Fruit fly (Drosophila melanogaster) whole organism, adult: ENCODE measurements around the gene ohgt.
A peak's percentile ranks its signal among the peaks of the same experiment; 100 is the strongest.

ENCODE experiments used
- CG11617 ChIP-seq: fragments of 200-800 bp; sonication (Bioruptor generic); optimal IDR thresholded peaks from 2 replicates; lab custom pipeline; 2017; ENCODE audit warnings: mild to moderate bottlenecking, missing biosample characterization, missing genetic modification reagents, missing genetic modification characterization
- CG12768 ChIP-seq: fragments of 200-800 bp; sonication (Bioruptor generic); optimal IDR thresholded peaks from 2 replicates; lab custom pipeline; 2017; ENCODE audit warnings: missing biosample characterization, missing genetic modification characterization, mild to moderate bottlenecking, moderate library complexity, missing genetic modification reagents
- CG14711 ChIP-seq: fragments of 200-800 bp; sonication (Bioruptor generic); optimal IDR thresholded peaks from 2 replicates; lab custom pipeline; 2018; ENCODE audit warnings: missing biosample characterization, mild to moderate bottlenecking, missing genetic modification characterization, moderate library complexity
- CG1620 ChIP-seq: fragments of 200-800 bp; sonication (Bioruptor generic); optimal IDR thresholded peaks from 2 replicates; lab custom pipeline; 2016; ENCODE audit warnings: missing biosample characterization, missing genetic modification characterization
- CG33017 ChIP-seq: fragments of 200-800 bp; sonication (Bioruptor generic); optimal IDR thresholded peaks from 2 replicates; lab custom pipeline; 2018; ENCODE audit warnings: missing biosample characterization, mild to moderate bottlenecking, missing genetic modification characterization, moderate library complexity
- CG5204 ChIP-seq: fragments of 200-800 bp; sonication (Bioruptor generic); optimal IDR thresholded peaks from 2 replicates; lab custom pipeline; 2016; ENCODE audit warnings: missing biosample characterization, missing genetic modification characterization
- CG7045 ChIP-seq: fragments of 200-800 bp; sonication (Bioruptor generic); optimal IDR thresholded peaks from 2 replicates; lab custom pipeline; 2017; ENCODE audit warnings: missing biosample characterization, mild to moderate bottlenecking, missing genetic modification characterization
- CG7101 ChIP-seq: fragments of 200-800 bp; sonication (Bioruptor generic); optimal IDR thresholded peaks from 2 replicates; lab custom pipeline; 2018; ENCODE audit warnings: missing biosample characterization, mild to moderate bottlenecking, missing genetic modification characterization, moderate library complexity
- Clk ChIP-seq: fragments of 200-800 bp; sonication (Bioruptor generic); optimal IDR thresholded peaks from 2 replicates; lab custom pipeline; 2017; ENCODE audit warnings: missing biosample characterization, missing genetic modification characterization
- Crg-1 ChIP-seq: fragments of 200-800 bp; sonication (Bioruptor generic); optimal IDR thresholded peaks from 2 replicates; lab custom pipeline; 2016; ENCODE audit warnings: missing biosample characterization, missing genetic modification characterization
- Hr96 ChIP-seq: fragments of 200-800 bp; sonication (Bioruptor generic); optimal IDR thresholded peaks from 2 replicates; lab custom pipeline; 2016; ENCODE audit warnings: missing biosample characterization, missing genetic modification characterization
- Mnt ChIP-seq: fragments of 200-800 bp; sonication (Bioruptor generic); optimal IDR thresholded peaks from 2 replicates; lab custom pipeline; 2016; ENCODE audit warnings: missing biosample characterization, mild to moderate bottlenecking, missing genetic modification characterization
- bab1 ChIP-seq: fragments of 200-800 bp; sonication (Bioruptor generic); optimal IDR thresholded peaks from 3 replicates; lab custom pipeline; 2019; ENCODE audit warnings: missing biosample characterization, mild to moderate bottlenecking, missing genetic modification characterization, moderate library complexity
- cic ChIP-seq: fragments of 200-800 bp; sonication (Bioruptor generic); optimal IDR thresholded peaks from 2 replicates; lab custom pipeline; 2017; ENCODE audit warnings: missing biosample characterization, mild to moderate bottlenecking, missing genetic modification characterization, moderate library complexity
- cnc ChIP-seq, 2 experiments: fragments of >200 bp; optimal IDR thresholded peaks; 2 replicates each; lab custom pipeline; 2017
- kay ChIP-seq: fragments of 200-800 bp; sonication (Bioruptor generic); peaks from one replicate; lab custom pipeline; 2016; ENCODE audit warnings: missing biosample characterization, missing genetic modification characterization, borderline replicate concordance
- ovo ChIP-seq: fragments of 200-800 bp; sonication (Bioruptor generic); optimal IDR thresholded peaks from 2 replicates; lab custom pipeline; 2016; ENCODE audit warnings: missing biosample characterization, missing genetic modification characterization
- pad ChIP-seq: fragments of 200-800 bp; sonication (Bioruptor generic); optimal IDR thresholded peaks from 3 replicates; lab custom pipeline; 2017; ENCODE audit warnings: missing biosample characterization, missing genetic modification characterization, mild to moderate bottlenecking, moderate library complexity, missing genetic modification reagents
- tj ChIP-seq: fragments of 200-800 bp; sonication (Bioruptor generic); optimal IDR thresholded peaks from 3 replicates; lab custom pipeline; 2017; ENCODE audit warnings: missing biosample characterization, mild to moderate bottlenecking, missing genetic modification characterization, moderate library complexity
- toe ChIP-seq: fragments of 200-800 bp; sonication (Bioruptor generic); optimal IDR thresholded peaks from 2 replicates; lab custom pipeline; 2016; ENCODE audit warnings: missing biosample characterization, missing genetic modification characterization

Gene ohgt

dm6 chr3R:10081469-10082111 is 32.6 kb downstream of the ohgt start:
- TF ChIP-seq CG11617 (GFP tag; lab: Kevin White, UChicago) (peak; percentile 47), kay (GFP tag; lab: Kevin White, UChicago) (no peak), Crg-1 (GFP tag; lab: Kevin White, UChicago) (no peak), CG7045 (GFP tag; lab: Kevin White, UChicago) (peak; percentile 38), cnc (optimal IDR thresholded peaks at IDR 0.05; lab: Kevin White, UChicago) (no peak), ovo (GFP tag; lab: Kevin White, UChicago) (peak; percentile 57), Hr96 (GFP tag; lab: Kevin White, UChicago) (peak; percentile 82), CG12768 (GFP tag; lab: Kevin White, UChicago) (peak; percentile 68), CG14711 (tag; lab: Kevin White, UChicago) (peak; percentile 53), CG5204 (peak; percentile 81), CG7101 (tag; lab: Kevin White, UChicago) (peak; percentile 68), CG33017 (tag; lab: Kevin White, UChicago) (peak; percentile 31), cic (GFP tag; lab: Kevin White, UChicago) (peak; percentile 59), tj (peak; percentile 3), CG1620 (GFP tag; lab: Kevin White, UChicago) (peak; percentile 15), pad (GFP tag; lab: Kevin White, UChicago) (no peak), Mnt (GFP tag; lab: Kevin White, UChicago) (peak; percentile 13), bab1 (no peak), toe (GFP tag; lab: Kevin White, UChicago) (peak; percentile 59), Clk (GFP tag; lab: Kevin White, UChicago) (peak; percentile 76)

dm6 chr3R:10082549-10083075 is 33.6 kb downstream of the ohgt start:
- peak; percentile 98 for TF ChIP-seq Hr96 (GFP tag; lab: Kevin White, UChicago)
- TF ChIP-seq CG11617 (GFP tag; lab: Kevin White, UChicago) = peak; percentile 96
- peak; percentile 84 for TF ChIP-seq cic (GFP tag; lab: Kevin White, UChicago)
- TF ChIP-seq CG33017 (tag; lab: Kevin White, UChicago) = peak; percentile 98
- TF ChIP-seq tj = peak; percentile 75
- peak; percentile 97 for TF ChIP-seq CG7101 (tag; lab: Kevin White, UChicago)
- peak; percentile 98 for TF ChIP-seq Clk (GFP tag; lab: Kevin White, UChicago)
- peak; percentile 98 for TF ChIP-seq CG5204
- TF ChIP-seq CG7045 (GFP tag; lab: Kevin White, UChicago) = peak; percentile 98
- peak; percentile 99 for TF ChIP-seq toe (GFP tag; lab: Kevin White, UChicago)
- peak in 1 of 2 experiments; percentile 9 for TF ChIP-seq cnc (optimal IDR thresholded peaks at IDR 0.05; lab: Kevin White, UChicago)
- TF ChIP-seq CG12768 (GFP tag; lab: Kevin White, UChicago) = peak; percentile 99
- TF ChIP-seq Crg-1 (GFP tag; lab: Kevin White, UChicago) = peak; percentile 95
- TF ChIP-seq Mnt (GFP tag; lab: Kevin White, UChicago) = peak; percentile 85
- peak; percentile 90 for TF ChIP-seq CG1620 (GFP tag; lab: Kevin White, UChicago)
- peak; percentile 86 for TF ChIP-seq ovo (GFP tag; lab: Kevin White, UChicago)
- TF ChIP-seq bab1 = peak; percentile 76
- TF ChIP-seq CG14711 (tag; lab: Kevin White, UChicago) = peak; percentile 91
- TF ChIP-seq kay (GFP tag; lab: Kevin White, UChicago) = no peak
- peak; percentile 89 for TF ChIP-seq pad (GFP tag; lab: Kevin White, UChicago)

DNA sequence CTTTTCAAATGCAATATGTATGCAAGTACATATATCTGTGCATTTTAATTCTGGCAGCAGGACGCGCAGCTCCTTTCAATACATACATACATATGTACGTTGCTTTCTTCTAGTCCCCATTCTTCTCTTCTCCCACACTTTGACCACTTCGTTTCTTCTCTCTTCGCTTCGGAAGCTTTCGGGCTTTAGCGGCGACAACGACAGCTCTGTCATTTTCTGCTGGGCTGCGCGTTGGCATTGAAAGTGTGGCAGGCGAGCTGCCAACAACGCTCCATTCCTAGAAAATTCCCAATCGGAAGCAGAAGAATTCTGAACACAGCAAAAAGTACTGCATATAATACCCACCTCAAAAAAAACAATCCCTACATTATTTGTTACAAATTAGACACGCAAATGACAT is 34.1 kb downstream of the ohgt start:
- peak; percentile 68 for TF ChIP-seq CG14711 (tag; lab: Kevin White, UChicago)
- no peak for TF ChIP-seq ovo (GFP tag; lab: Kevin White, UChicago)
- TF ChIP-seq CG33017 (tag; lab: Kevin White, UChicago) = peak; percentile 69
- TF ChIP-seq Crg-1 (GFP tag; lab: Kevin White, UChicago) = no peak
- TF ChIP-seq Hr96 (GFP tag; lab: Kevin White, UChicago) = peak; percentile 39
- peak; percentile 14 for TF ChIP-seq CG12768 (GFP tag; lab: Kevin White, UChicago)
- TF ChIP-seq CG7101 (tag; lab: Kevin White, UChicago) = peak; percentile 67
- TF ChIP-seq Clk (GFP tag; lab: Kevin White, UChicago) = no peak
- TF ChIP-seq cic (GFP tag; lab: Kevin White, UChicago) = peak; percentile 39
- peak; percentile 64 for TF ChIP-seq Mnt (GFP tag; lab: Kevin White, UChicago)

- TF ChIP-seq Hr96 (GFP tag; lab: Kevin White, UChicago) (no peak), bab1 (no peak), toe (GFP tag; lab: Kevin White, UChicago) (no peak), pad (GFP tag; lab: Kevin White, UChicago) (peak; percentile 71), Clk (GFP tag; lab: Kevin White, UChicago) (no peak), Crg-1 (GFP tag; lab: Kevin White, UChicago) (no peak), CG33017 (tag; lab: Kevin White, UChicago) (no peak), CG1620 (GFP tag; lab: Kevin White, UChicago) (no peak), CG7101 (tag; lab: Kevin White, UChicago) (no peak), Mnt (GFP tag; lab: Kevin White, UChicago) (peak; percentile 94), tj (no peak), CG14711 (tag; lab: Kevin White, UChicago) (no peak), ovo (GFP tag; lab: Kevin White, UChicago) (no peak), CG12768 (GFP tag; lab: Kevin White, UChicago) (peak; percentile 58), CG7045 (GFP tag; lab: Kevin White, UChicago) (no peak), CG5204 (no peak), kay (GFP tag; lab: Kevin White, UChicago) (no peak), CG11617 (GFP tag; lab: Kevin White, UChicago) (no peak), cic (GFP tag; lab: Kevin White, UChicago) (peak; percentile 80)
These were observed 35.2 kb downstream of the ohgt start for dm6 chr3R:10084179-10084647.
